Worm (Caenorhabditis elegans) whole organism, young adult: Measurements from ENCODE around the gene F41E7.7.

Source experiments
- B0261.1 ChIP-seq: sonication (generic microtip); optimal IDR thresholded peaks from 2 replicates; lab custom pipeline; 2016; ENCODE audit warnings: mild to moderate bottlenecking, missing genetic modification characterization, moderate library complexity, missing compliant biosample characterization
- B0336.3 ChIP-seq: fragments of 200-800 bp; sonication (Bioruptor generic); IDR thresholded peaks from 2 replicates; pipeline ENCODE4 v1.3.6; 2022; ENCODE audit warnings: missing genetic modification characterization, missing compliant biosample characterization
- C06A6.2 ChIP-seq: fragments of 200-800 bp; sonication (Bioruptor generic); conservative IDR thresholded peaks from 2 replicates; pipeline ENCODE4 v1.3.6; 2022; ENCODE audit warnings: missing genetic modification characterization, missing compliant biosample characterization
- D2030.7 ChIP-seq: fragments of 200-800 bp; sonication (Bioruptor generic); IDR thresholded peaks from 2 replicates; pipeline ENCODE4 v1.3.6; 2022; ENCODE audit warnings: missing genetic modification reagents, missing genetic modification characterization, missing compliant biosample characterization
- F33H1.4 ChIP-seq: fragments of 200-800 bp; sonication (Bioruptor generic); IDR thresholded peaks from 2 replicates; pipeline ENCODE4 v1.3.6; 2022; ENCODE audit warnings: missing genetic modification reagents, missing genetic modification characterization, missing compliant biosample characterization
- F37B4.10 ChIP-seq: fragments of 200-800 bp; sonication (Bioruptor generic); IDR thresholded peaks from 2 replicates; pipeline ENCODE4 v1.3.6; 2022; ENCODE audit warnings: missing genetic modification characterization, missing compliant biosample characterization
- Y67H2A.10 ChIP-seq: fragments of 200-800 bp; sonication (Bioruptor generic); conservative IDR thresholded peaks from 2 replicates; pipeline ENCODE4 v1.3.6; 2022; ENCODE audit warnings: missing genetic modification reagents, missing genetic modification characterization, missing compliant biosample characterization
- Y79H2A.3 ChIP-seq: fragments of 200-800 bp; sonication (Bioruptor generic); conservative IDR thresholded peaks from 2 replicates; pipeline ENCODE4 v1.3.6; 2022; ENCODE audit warnings: missing genetic modification reagents, missing genetic modification characterization, missing compliant biosample characterization
- Y95B8A.8 ChIP-seq: fragments of 200-800 bp; sonication (Bioruptor generic); IDR thresholded peaks from 2 replicates; pipeline ENCODE4 v1.3.6; 2022; ENCODE audit warnings: missing genetic modification reagents, missing genetic modification characterization, missing compliant biosample characterization
- akir-1 ChIP-seq: fragments of 200-800 bp; sonication (Bioruptor generic); optimal IDR thresholded peaks from 2 replicates; lab custom pipeline; 2018; ENCODE audit warnings: mild to moderate bottlenecking, missing genetic modification characterization, moderate library complexity, missing compliant biosample characterization
- ama-1 ChIP-seq, 3 experiments: fragments of 150-350 bp in 1 of 3; sonication (generic microtip) in 2 of 3; optimal IDR thresholded peaks; 2 replicates each; lab custom pipeline; 2014 to 2018; ENCODE audit warnings: missing biosample characterization in 2 of 3, missing genetic modification characterization in 2 of 3, missing genetic modification reagents in 2 of 3
- aptf-2 ChIP-seq: fragments of 200-800 bp; sonication (Bioruptor generic); conservative IDR thresholded peaks from 2 replicates; pipeline ENCODE4 v1.3.6; 2022; ENCODE audit warnings: missing genetic modification reagents, missing genetic modification characterization, missing compliant biosample characterization
- attf-3 ChIP-seq: fragments of 200-800 bp; sonication (Bioruptor generic); conservative IDR thresholded peaks from 2 replicates; pipeline ENCODE4 v1.3.6; 2022; ENCODE audit warnings: missing genetic modification reagents, missing genetic modification characterization, missing compliant biosample characterization
- ccch-3 ChIP-seq: fragments of 200-800 bp; sonication (Bioruptor generic); optimal IDR thresholded peaks from 2 replicates; lab custom pipeline; 2018; ENCODE audit warnings: mild to moderate bottlenecking, missing genetic modification characterization, missing compliant biosample characterization
- cebp-2 ChIP-seq: fragments of 200-800 bp; sonication (Bioruptor generic); IDR thresholded peaks from 2 replicates; pipeline ENCODE4 v1.3.6; 2022; ENCODE audit warnings: missing genetic modification characterization, missing compliant biosample characterization
- chd-7 ChIP-seq: sonication (generic microtip); optimal IDR thresholded peaks from 2 replicates; lab custom pipeline; 2016; ENCODE audit warnings: mild to moderate bottlenecking, missing genetic modification characterization, moderate library complexity, missing compliant biosample characterization
- dpl-1 ChIP-seq: fragments of 150-350 bp; optimal IDR thresholded peaks from 2 replicates; lab custom pipeline; 2014; ENCODE audit warnings: missing biosample characterization, missing genetic modification reagents, missing genetic modification characterization
- egl-44 ChIP-seq: fragments of 200-800 bp; sonication (Bioruptor generic); IDR thresholded peaks from 2 replicates; pipeline ENCODE4 v1.3.6; 2022; ENCODE audit warnings: missing genetic modification reagents, missing genetic modification characterization, missing compliant biosample characterization
- egrh-3 ChIP-seq: fragments of 200-800 bp; sonication (Bioruptor generic); IDR thresholded peaks from 2 replicates; pipeline ENCODE4 v1.3.6; 2022; ENCODE audit warnings: missing genetic modification reagents, missing genetic modification characterization, missing compliant biosample characterization
- ets-4 ChIP-seq: fragments of 200-800 bp; sonication (Bioruptor generic); optimal IDR thresholded peaks from 2 replicates; lab custom pipeline; 2018; ENCODE audit warnings: mild to moderate bottlenecking, missing genetic modification characterization, missing compliant biosample characterization
- hlh-26 ChIP-seq: fragments of 200-800 bp; sonication (Bioruptor generic); conservative IDR thresholded peaks from 2 replicates; pipeline ENCODE4 v1.3.6; 2022; ENCODE audit warnings: missing genetic modification reagents, missing genetic modification characterization, missing compliant biosample characterization
- hmg-1.2 ChIP-seq: fragments of 200-800 bp; sonication (Bioruptor generic); IDR thresholded peaks from 2 replicates; pipeline ENCODE4 v1.3.6; 2022; ENCODE audit warnings: missing genetic modification reagents, missing genetic modification characterization, missing compliant biosample characterization
- hmg-20 ChIP-seq: fragments of 200-800 bp; sonication (Bioruptor generic); IDR thresholded peaks from 2 replicates; pipeline ENCODE4 v1.3.6; 2022; ENCODE audit warnings: missing genetic modification reagents, missing genetic modification characterization, missing compliant biosample characterization
- let-526 ChIP-seq: fragments of 200-800 bp; sonication (Bioruptor generic); IDR thresholded peaks from 2 replicates; pipeline ENCODE4 v1.3.6; 2022; ENCODE audit warnings: missing genetic modification reagents, missing genetic modification characterization, missing compliant biosample characterization
- lin-40 ChIP-seq: sonication (generic microtip); optimal IDR thresholded peaks from 2 replicates; lab custom pipeline; 2016; ENCODE audit warnings: missing genetic modification characterization, mild to moderate bottlenecking, missing compliant biosample characterization, missing genotype, missing genetic modification reagents
- madf-3 ChIP-seq: fragments of 200-800 bp; sonication (Bioruptor generic); IDR thresholded peaks from 2 replicates; pipeline ENCODE4 v1.3.6; 2022; ENCODE audit warnings: missing genetic modification reagents, missing genetic modification characterization, missing compliant biosample characterization
- madf-6 ChIP-seq: fragments of 200-800 bp; sonication (Bioruptor generic); IDR thresholded peaks from 2 replicates; pipeline ENCODE4 v1.3.6; 2022; ENCODE audit warnings: missing genetic modification reagents, missing genetic modification characterization, missing compliant biosample characterization
- mxl-1 ChIP-seq: sonication (generic microtip); optimal IDR thresholded peaks from 2 replicates; lab custom pipeline; 2016; ENCODE audit warnings: missing genetic modification characterization, missing compliant biosample characterization
- nfyb-1 ChIP-seq: fragments of 200-800 bp; sonication (Bioruptor generic); IDR thresholded peaks from 2 replicates; pipeline ENCODE4 v1.3.6; 2022; ENCODE audit warnings: missing genetic modification reagents, missing genetic modification characterization, missing compliant biosample characterization
- nhr-80 ChIP-seq: sonication (generic microtip); optimal IDR thresholded peaks from 2 replicates; lab custom pipeline; 2016; ENCODE audit warnings: missing genetic modification characterization, missing compliant biosample characterization
- pbrm-1 ChIP-seq: fragments of 200-800 bp; sonication (Bioruptor generic); IDR thresholded peaks from 2 replicates; pipeline ENCODE4 v1.3.6; 2022; ENCODE audit warnings: missing genetic modification reagents, missing genetic modification characterization, missing compliant biosample characterization
- snpc-3.4 ChIP-seq: sonication (generic microtip); optimal IDR thresholded peaks from 2 replicates; lab custom pipeline; 2017; ENCODE audit warnings: missing genetic modification characterization, mild to moderate bottlenecking, missing compliant biosample characterization, antibody characterized with exemption, moderate library complexity, missing genotype, missing genetic modification reagents
- unc-130 ChIP-seq: sonication (generic microtip); optimal IDR thresholded peaks from 2 replicates; lab custom pipeline; 2016; ENCODE audit warnings: missing genetic modification reagents, missing genetic modification characterization, missing compliant biosample characterization
- xnd-1 ChIP-seq: sonication (generic microtip); optimal IDR thresholded peaks from 2 replicates; lab custom pipeline; 2016; ENCODE audit warnings: missing genotype, missing genetic modification reagents, missing genetic modification characterization, missing compliant biosample characterization
- ztf-18 ChIP-seq: sonication (generic microtip); optimal IDR thresholded peaks from 2 replicates; lab custom pipeline; 2016; ENCODE audit warnings: missing genotype, mild to moderate bottlenecking, missing genetic modification characterization, missing compliant biosample characterization
- ztf-22 ChIP-seq: fragments of 200-800 bp; sonication (Bioruptor generic); optimal IDR thresholded peaks from 2 replicates; lab custom pipeline; 2018; ENCODE audit warnings: mild to moderate bottlenecking, missing genetic modification characterization, moderate library complexity, missing compliant biosample characterization

F41E7.7 gene

ce11 chrX:10279299-10279698 is 28.3 kb upstream of the F41E7.7 start, which contains the start of gene slc-9B.1:
Gene slc-9B.1, plus strand, starts transcription at chrX:10279599.
- TF ChIP-seq egrh-3 (GFP tag; lab: Robert Waterston, UW), result no peak
- no peak for TF ChIP-seq pbrm-1 (GFP tag; lab: Robert Waterston, UW)
- no peak for TF ChIP-seq hmg-20 (GFP tag; lab: Robert Waterston, UW)
- no peak for TF ChIP-seq madf-6 (GFP tag; lab: Robert Waterston, UW)
- TF ChIP-seq D2030.7 (GFP tag; lab: Robert Waterston, UW), result no peak
- no peak for TF ChIP-seq akir-1
- TF ChIP-seq egl-44 (GFP tag; lab: Robert Waterston, UW), result no peak
- TF ChIP-seq snpc-3.4 (tag; lab: Kevin White, UChicago), result no peak
- TF ChIP-seq lin-40 (tag; lab: Kevin White, UChicago), result no peak
- no peak for TF ChIP-seq chd-7 (tag; lab: Kevin White, UChicago)
- no peak for TF ChIP-seq Y79H2A.3 (GFP tag; lab: Robert Waterston, UW)
- TF ChIP-seq xnd-1, result no peak
- TF ChIP-seq hmg-1.2 (GFP tag; lab: Robert Waterston, UW), result no peak
- no peak for TF ChIP-seq cebp-2 (GFP tag; lab: Robert Waterston, UW)
- TF ChIP-seq F37B4.10 (GFP tag; lab: Robert Waterston, UW), result no peak
- TF ChIP-seq unc-130, result no peak
- no peak for TF ChIP-seq C06A6.2

ce11 chrX:10285634-10286033 is 22.0 kb upstream of the F41E7.7 start, which contains the start of gene npr-6:
Gene npr-6, minus strand, starts transcription at chrX:10285734.
- TF ChIP-seq Y67H2A.10 (GFP tag; lab: Robert Waterston, UW) (no peak), akir-1 (no peak), hmg-1.2 (GFP tag; lab: Robert Waterston, UW) (no peak), Y95B8A.8 (GFP tag; lab: Robert Waterston, UW) (no peak), ztf-22 (no peak), ama-1 (optimal IDR thresholded peaks at IDR 0.05; lab: Kevin White, UChicago) (no peak), ama-1 (GFP tag; optimal IDR thresholded peaks at IDR 0.05; lab: Kevin White, UChicago) (no peak), D2030.7 (GFP tag; lab: Robert Waterston, UW) (no peak)

DNA sequence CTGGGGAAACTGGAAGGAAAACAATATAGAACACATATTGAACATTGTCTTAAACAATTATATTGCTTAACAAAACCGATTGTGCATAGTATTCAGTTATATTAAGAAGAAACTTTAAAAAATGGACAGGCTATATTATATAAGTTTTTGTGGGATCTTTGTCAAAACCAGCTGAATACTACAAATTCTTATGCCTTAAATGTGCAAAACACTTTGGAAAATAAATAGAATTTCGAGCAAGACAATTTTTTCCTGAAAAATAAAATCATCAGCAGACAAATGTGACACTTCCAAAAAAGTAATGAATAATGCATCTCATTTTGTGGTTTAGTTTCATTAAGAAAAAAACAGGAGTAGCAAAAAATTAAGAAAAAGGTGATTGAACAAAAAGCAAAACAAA is 10.2 kb upstream of the F41E7.7 start:
- no peak for TF ChIP-seq dpl-1 (GFP tag; lab: Kevin White, UChicago)
- no peak for TF ChIP-seq B0261.1 (tag; lab: Kevin White, UChicago)
- TF ChIP-seq hlh-26 (GFP tag; lab: Robert Waterston, UW), result no peak
- TF ChIP-seq ccch-3, result no peak
- no peak for TF ChIP-seq B0336.3 (GFP tag; lab: Robert Waterston, UW)
- no peak for TF ChIP-seq ets-4 (GFP tag; lab: Kevin White, UChicago)
- no peak for TF ChIP-seq madf-3 (GFP tag; lab: Robert Waterston, UW)
- TF ChIP-seq F37B4.10 (GFP tag; lab: Robert Waterston, UW), result no peak
- TF ChIP-seq ztf-18 (tag; lab: Kevin White, UChicago), result no peak
- TF ChIP-seq aptf-2 (GFP tag; lab: Robert Waterston, UW), result no peak
- TF ChIP-seq F33H1.4 (GFP tag; lab: Robert Waterston, UW), result no peak
- TF ChIP-seq mxl-1 (tag; lab: Kevin White, UChicago), result no peak
- no peak for TF ChIP-seq attf-3 (GFP tag; lab: Robert Waterston, UW)
- TF ChIP-seq nfyb-1 (GFP tag; lab: Robert Waterston, UW), result no peak
- no peak for TF ChIP-seq Y79H2A.3 (GFP tag; lab: Robert Waterston, UW)
- TF ChIP-seq nhr-80, result no peak
- TF ChIP-seq ama-1 (optimal IDR thresholded peaks at IDR 0.05; lab: Kevin White, UChicago), result no peak
- no peak for TF ChIP-seq ama-1 (GFP tag; optimal IDR thresholded peaks at IDR 0.05; lab: Kevin White, UChicago)
- no peak for TF ChIP-seq let-526 (GFP tag; lab: Robert Waterston, UW)
